Fruit fly (Drosophila melanogaster): ENCODE data around the gene Septin2.

Gene Septin2

DNA sequence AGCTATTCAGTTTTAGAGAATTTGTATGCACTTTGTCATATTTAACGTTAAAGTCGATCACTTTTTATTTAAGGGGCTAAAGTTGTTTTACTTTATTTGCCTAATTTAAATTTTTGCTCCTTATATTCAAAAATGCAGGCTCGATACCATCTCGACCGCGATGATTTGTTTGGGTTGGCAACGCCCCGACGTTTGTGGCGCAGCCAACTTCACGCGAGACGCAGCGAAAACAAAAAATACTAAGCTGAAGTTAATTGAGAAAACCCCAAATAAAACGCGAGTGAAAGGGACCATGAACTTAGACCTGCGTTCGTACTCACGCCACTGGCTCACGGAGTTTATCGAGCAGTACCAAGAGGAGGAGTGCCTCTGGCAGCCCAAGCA, 30.1 kb downstream of the Septin2 start (continued):
- TF ChIP-seq amos (GFP tag; IDR thresholded peaks at IDR 0.05; ENCODE audit: partially characterized antibody), result peak; percentile 80
- TF ChIP-seq CG4730 (GFP tag; IDR thresholded peaks at IDR 0.05), result no peak
- no peak for TF ChIP-seq lov (optimal IDR thresholded peaks at IDR 0.05)
- TF ChIP-seq lov (GFP tag; IDR thresholded peaks at IDR 0.05), result 0 out of 3 replicates have a peak, but pooled peaks have one; percentile 7
- no peak for TF ChIP-seq Optix (GFP tag; IDR thresholded peaks at IDR 0.05)
- no peak for TF ChIP-seq CG15479 (GFP tag; optimal IDR thresholded peaks at IDR 0.05)
- TF ChIP-seq tx (GFP tag; optimal IDR thresholded peaks at IDR 0.05), result no peak
- TF ChIP-seq CG4282 (GFP tag; optimal IDR thresholded peaks at IDR 0.05), result no peak
- TF ChIP-seq H2.0 (GFP tag; IDR thresholded peaks at IDR 0.05), result peak; percentile 20; the same call in 1 of the 2 replicates
- TF ChIP-seq schlank (tag; optimal IDR thresholded peaks at IDR 0.05), result no peak
- TF ChIP-seq Antp (GFP tag; optimal IDR thresholded peaks at IDR 0.05), result no peak
- TF ChIP-seq jumu (GFP tag; optimal IDR thresholded peaks at IDR 0.05), result no peak
- no peak for TF ChIP-seq CG12299 (tag; optimal IDR thresholded peaks at IDR 0.05)
- no peak for TF ChIP-seq CG14710 (tag; optimal IDR thresholded peaks at IDR 0.05)
- no peak for TF ChIP-seq lbe (GFP tag; optimal IDR thresholded peaks at IDR 0.05)
- TF ChIP-seq chm (GFP tag; IDR thresholded peaks at IDR 0.05), result peak; percentile 55; the same call in 1 of the 2 replicates
- TF ChIP-seq CG6791 (GFP tag; IDR thresholded peaks at IDR 0.05; ENCODE audit: partially characterized antibody), result peak; percentile 61
- TF ChIP-seq CG10321 (GFP tag; IDR thresholded peaks at IDR 0.05), result no peak
- peak; percentile 7 for TF ChIP-seq zfh2 (GFP tag; optimal IDR thresholded peaks at IDR 0.05)
- no peak for TF ChIP-seq CG6654 (GFP tag; optimal IDR thresholded peaks at IDR 0.05)
- TF ChIP-seq nerfin-1 (tag; optimal IDR thresholded peaks at IDR 0.05), result no peak
- peak; percentile 22 for TF ChIP-seq grn (GFP tag; optimal IDR thresholded peaks at IDR 0.05)
- no peak for TF ChIP-seq fd102C (GFP tag; optimal IDR thresholded peaks at IDR 0.05)
- no peak for TF ChIP-seq CG8089 (GFP tag; optimal IDR thresholded peaks at IDR 0.05)
- peak; percentile 17 for TF ChIP-seq B-H2 (GFP tag; optimal IDR thresholded peaks at IDR 0.05)
- TF ChIP-seq HHEX (GFP tag; optimal IDR thresholded peaks at IDR 0.05), result no peak
- no peak for TF ChIP-seq cato (GFP tag; optimal IDR thresholded peaks at IDR 0.05; ENCODE audit: borderline replicate concordance)
- TF ChIP-seq gcm (GFP tag; optimal IDR thresholded peaks at IDR 0.05), result no peak
- no peak for TF ChIP-seq wor (GFP tag; IDR thresholded peaks at IDR 0.05)
- TF ChIP-seq row (GFP tag; IDR thresholded peaks at IDR 0.05), result peak; percentile 5
- no peak for TF ChIP-seq Bteb2 (GFP tag; optimal IDR thresholded peaks at IDR 0.05)
- peak; percentile 24 for TF ChIP-seq CHES-1-like (GFP tag; optimal IDR thresholded peaks at IDR 0.05)
- TF ChIP-seq CG7357 (GFP tag; IDR thresholded peaks at IDR 0.05), result no peak
- no peak for TF ChIP-seq corto (GFP tag; optimal IDR thresholded peaks at IDR 0.05)
- peak; percentile 69 for TF ChIP-seq Dll (GFP tag; IDR thresholded peaks at IDR 0.05; ENCODE audit: partially characterized antibody)
- TF ChIP-seq CG3838 (GFP tag; optimal IDR thresholded peaks at IDR 0.05), result no peak
- no peak for TF ChIP-seq trh (GFP tag; optimal IDR thresholded peaks at IDR 0.05)
- peak; percentile 19 for TF ChIP-seq Sox100B (GFP tag; optimal IDR thresholded peaks at IDR 0.05)
- TF ChIP-seq CG2678 (tag; optimal IDR thresholded peaks at IDR 0.05), result no peak
- peak; percentile 62; the same call in 2 of the 3 replicates for TF ChIP-seq CG11456 (GFP tag; IDR thresholded peaks at IDR 0.05)
- no peak for TF ChIP-seq Xbp1 (GFP tag; optimal IDR thresholded peaks at IDR 0.05)
- TF ChIP-seq Atf3 (GFP tag; optimal IDR thresholded peaks at IDR 0.05), result no peak
- TF ChIP-seq CG32532 (GFP tag; IDR thresholded peaks at IDR 0.05), result peak; percentile 10
- TF ChIP-seq CG16813 (GFP tag; IDR thresholded peaks at IDR 0.05; ENCODE audit: partially characterized antibody), result peak; percentile 57
- TF ChIP-seq CG18476 (GFP tag; optimal IDR thresholded peaks at IDR 0.05), result no peak
- peak; percentile 42; the same call in 1 of the 3 replicates for TF ChIP-seq CG17361 (GFP tag; IDR thresholded peaks at IDR 0.05)
- no peak for TF ChIP-seq CTCF (GFP tag; optimal IDR thresholded peaks at IDR 0.05)
- no peak for TF ChIP-seq GATAe (GFP tag; conservative IDR thresholded peaks at IDR 0.05)
- peak; percentile 48 for TF ChIP-seq CG2129 (GFP tag; IDR thresholded peaks at IDR 0.05; ENCODE audit: partially characterized antibody)
- TF ChIP-seq fd96Cb (tag; optimal IDR thresholded peaks at IDR 0.05), result no peak
- no peak for TF ChIP-seq seq (GFP tag; IDR thresholded peaks at IDR 0.05)
- no peak for TF ChIP-seq Dek (tag; optimal IDR thresholded peaks at IDR 0.05)
